Worm (Caenorhabditis elegans) whole organism, L3 larva: ENCODE data around the gene ckb-4.

Experiments
- ceh-82 ChIP-seq: fragments of 150-350 bp; optimal IDR thresholded peaks from 2 replicates; lab custom pipeline; 2014; ENCODE audit warnings: missing biosample characterization, missing genetic modification characterization
- egl-27 ChIP-seq: sonication (generic microtip); optimal IDR thresholded peaks from 4 replicates; lab custom pipeline; 2017; ENCODE audit warnings: missing biosample characterization, missing genetic modification reagents, missing genetic modification characterization
- egl-5 ChIP-seq: fragments of 150-350 bp; optimal IDR thresholded peaks from 2 replicates; lab custom pipeline; 2017; ENCODE audit warnings: missing biosample characterization, missing genetic modification reagents, missing genetic modification characterization, inconsistent platforms
- elt-1 ChIP-seq: fragments of 150-350 bp; optimal IDR thresholded peaks from 2 replicates; lab custom pipeline; 2014; ENCODE audit warnings: missing biosample characterization, missing genetic modification characterization
- fkh-10 ChIP-seq: sonication (generic microtip); optimal IDR thresholded peaks from 2 replicates; lab custom pipeline; 2017; ENCODE audit warnings: missing biosample characterization, missing genetic modification reagents, missing genetic modification characterization
- fos-1 ChIP-seq: fragments of 150-350 bp; optimal IDR thresholded peaks from 2 replicates; lab custom pipeline; 2014; ENCODE audit warnings: missing biosample characterization, missing genetic modification characterization
- lsy-12 ChIP-seq: sonication (generic microtip); optimal IDR thresholded peaks from 2 replicates; lab custom pipeline; 2016; ENCODE audit warnings: mild to moderate bottlenecking, missing genetic modification characterization, missing compliant biosample characterization
- nhr-23 ChIP-seq: fragments of 150-350 bp; optimal IDR thresholded peaks from 2 replicates; lab custom pipeline; 2014; ENCODE audit warnings: missing biosample characterization, missing genetic modification reagents, missing genetic modification characterization
- nhr-28 ChIP-seq: fragments of 150-350 bp; optimal IDR thresholded peaks from 2 replicates; lab custom pipeline; 2014; ENCODE audit warnings: missing biosample characterization, missing genetic modification characterization
- pha-4 ChIP-seq: fragments of 150-350 bp; optimal IDR thresholded peaks from 2 replicates; lab custom pipeline; 2014; ENCODE audit warnings: missing biosample characterization, missing genetic modification reagents, missing genetic modification characterization
- skn-1 ChIP-seq: fragments of 150-350 bp; optimal IDR thresholded peaks from 2 replicates; lab custom pipeline; 2014; ENCODE audit warnings: missing biosample characterization, missing genetic modification characterization
- snpc-4 ChIP-seq: fragments of 150-350 bp; optimal IDR thresholded peaks from 2 replicates; lab custom pipeline; 2014; ENCODE audit warnings: missing biosample characterization, missing genetic modification characterization
- unc-39 ChIP-seq: sonication (generic microtip); optimal IDR thresholded peaks from 4 replicates; lab custom pipeline; 2017; ENCODE audit warnings: missing biosample characterization, missing genetic modification characterization
- zag-1 ChIP-seq: fragments of 150-350 bp; optimal IDR thresholded peaks from 2 replicates; lab custom pipeline; 2014; ENCODE audit warnings: missing biosample characterization, missing genetic modification characterization

- TF ChIP-seq zag-1 (tag; lab: Kevin White, UChicago) (no peak), skn-1 (tag; lab: Kevin White, UChicago) (no peak), lsy-12 (tag; lab: Kevin White, UChicago) (no peak), ceh-82 (tag; lab: Kevin White, UChicago) (no peak), snpc-4 (tag; lab: Kevin White, UChicago) (no peak), nhr-23 (tag; lab: Kevin White, UChicago) (no peak), pha-4 (tag; lab: Kevin White, UChicago) (no peak), elt-1 (tag; lab: Kevin White, UChicago) (no peak), fkh-10 (GFP tag; lab: Kevin White, UChicago) (no peak), unc-39 (tag; lab: Kevin White, UChicago) (no peak), fos-1 (tag; lab: Kevin White, UChicago) (no peak), egl-27 (tag; lab: Kevin White, UChicago) (no peak), nhr-28 (no peak), egl-5 (no peak)
These were observed 36.8 kb upstream of the ckb-4 start, which contains the start of gene str-52 for ce11 chrV:2146044-2146443.
